Worm (Caenorhabditis elegans) whole organism, L2 larva: ENCODE results near the gene ZK688.10.

Experiments used
- F13H6.1 ChIP-seq: sonication (generic microtip); optimal IDR thresholded peaks from 2 replicates; lab custom pipeline; 2016; ENCODE audit warnings: missing genetic modification characterization, missing compliant biosample characterization
- aly-2 ChIP-seq: fragments of 150-350 bp; optimal IDR thresholded peaks from 2 replicates; lab custom pipeline; 2014; ENCODE audit warnings: missing biosample characterization, missing genetic modification characterization
- ama-1 ChIP-seq: fragments of 150-350 bp; optimal IDR thresholded peaks from 2 replicates; lab custom pipeline; 2018; ENCODE audit warnings: inconsistent platforms
- elt-1 ChIP-seq: fragments of 150-350 bp; optimal IDR thresholded peaks from 2 replicates; lab custom pipeline; 2014; ENCODE audit warnings: missing biosample characterization, missing genetic modification characterization
- elt-3 ChIP-seq: sonication (generic microtip); optimal IDR thresholded peaks from 2 replicates; lab custom pipeline; 2017; ENCODE audit warnings: missing biosample characterization, missing genetic modification characterization
- fos-1 ChIP-seq: fragments of 150-350 bp; optimal IDR thresholded peaks from 2 replicates; lab custom pipeline; 2014; ENCODE audit warnings: missing biosample characterization, missing genetic modification characterization
- gmeb-1 ChIP-seq: fragments of 150-350 bp; optimal IDR thresholded peaks from 2 replicates; lab custom pipeline; 2014; ENCODE audit warnings: missing biosample characterization, missing genetic modification characterization
- lin-13 ChIP-seq: fragments of 150-350 bp; optimal IDR thresholded peaks from 2 replicates; lab custom pipeline; 2014; ENCODE audit warnings: missing biosample characterization, missing genetic modification reagents, missing genetic modification characterization
- nhr-77 ChIP-seq: fragments of 150-350 bp; optimal IDR thresholded peaks from 2 replicates; lab custom pipeline; 2014; ENCODE audit warnings: missing biosample characterization, missing genetic modification characterization
- skn-1 ChIP-seq: sonication (generic microtip); optimal IDR thresholded peaks from 2 replicates; lab custom pipeline; 2017; ENCODE audit warnings: missing biosample characterization, missing genetic modification characterization
- unc-39 ChIP-seq: fragments of 150-350 bp; optimal IDR thresholded peaks from 2 replicates; lab custom pipeline; 2014; ENCODE audit warnings: missing biosample characterization, missing genetic modification characterization
- zag-1 ChIP-seq: fragments of 150-350 bp; optimal IDR thresholded peaks from 2 replicates; lab custom pipeline; 2014; ENCODE audit warnings: missing biosample characterization, missing genetic modification characterization

ce11 chrIII:7894724-7895123 lies 2.1 kb downstream of the ZK688.10 start, which contains the start of gene ZK688.4:
- TF ChIP-seq skn-1 (tag; lab: Kevin White, UChicago) (no peak), zag-1 (tag; lab: Kevin White, UChicago) (no peak), gmeb-1 (tag; lab: Kevin White, UChicago) (no peak), ama-1 (lab: Kevin White, UChicago) (no peak), fos-1 (no peak), unc-39 (no peak), aly-2 (tag; lab: Kevin White, UChicago) (no peak), lin-13 (GFP tag; lab: Kevin White, UChicago) (no peak), elt-3 (no peak), nhr-77 (no peak), elt-1 (tag; lab: Kevin White, UChicago) (no peak), F13H6.1 (tag; lab: Kevin White, UChicago) (no peak)
